ENCODE assay signal across 4 fruit fly cellular contexts in genomic region chr3R:26042131-26042885, dm6.
A peak's percentile ranks its signal among the peaks of the same experiment; 100 is the strongest.
TF ChIP-seq lines count a peak whose summit lies in the region.

No protein-coding gene starts in this region.

TF ChIP-seq in whole organism, adult, 20 proteins besides CTCF, POLR2A, EP300 and RAD21 (continued from another document):
- TF ChIP-seq toe (GFP tag; optimal IDR thresholded peaks at IDR 0.05; lab: Kevin White, UChicago), result peak; percentile 96
- TF ChIP-seq Crg-1 (GFP tag; optimal IDR thresholded peaks at IDR 0.05; lab: Kevin White, UChicago), result peak; percentile 92
- peak; percentile 92 for TF ChIP-seq CG7101 (tag; optimal IDR thresholded peaks at IDR 0.05; lab: Kevin White, UChicago)

TF ChIP-seq in whole organism, embryonic, 481 proteins besides CTCF, POLR2A, EP300 and RAD21 (continued from another document and continues in another):
- TF ChIP-seq pb (GFP tag; optimal IDR thresholded peaks at IDR 0.05; lab: Kevin White, UChicago), result peak; percentile 96
- peak in 1 of 2 experiments; percentile 76 for TF ChIP-seq Trl (optimal IDR thresholded peaks at IDR 0.05; lab: Kevin White, UChicago)
- peak; percentile 98 for TF ChIP-seq Trl (GFP tag; optimal IDR thresholded peaks at IDR 0.05; lab: Kevin White, UChicago)
- TF ChIP-seq CG8765 (GFP tag; IDR thresholded peaks at IDR 0.05; lab: Robert Waterston, UW), result peak; percentile 94
- peak; percentile 97 for TF ChIP-seq dm (GFP tag; optimal IDR thresholded peaks at IDR 0.05; lab: Kevin White, UChicago)
- peak; percentile 92 for TF ChIP-seq zen (tag; optimal IDR thresholded peaks at IDR 0.05; lab: Kevin White, UChicago)
- peak; percentile 96 for TF ChIP-seq sens-2 (GFP tag; IDR thresholded peaks at IDR 0.05; lab: Robert Waterston, UW)
- TF ChIP-seq CG7786 (GFP tag; optimal IDR thresholded peaks at IDR 0.05; lab: Kevin White, UChicago), result peak; percentile 97
- TF ChIP-seq H15 (GFP tag; IDR thresholded peaks at IDR 0.05; lab: Robert Waterston, UW), result peak; percentile 97
- peak; percentile 91 for TF ChIP-seq Taf1 (GFP tag; IDR thresholded peaks at IDR 0.05; lab: Robert Waterston, UW)
- peak; percentile 96 for TF ChIP-seq CG3847 (GFP tag; IDR thresholded peaks at IDR 0.05; lab: Robert Waterston, UW)
- peak; percentile 95 for TF ChIP-seq CG18619 (GFP tag; optimal IDR thresholded peaks at IDR 0.05; lab: Kevin White, UChicago)
- peak; percentile 33 for TF ChIP-seq pzg (GFP tag; optimal IDR thresholded peaks at IDR 0.05; lab: Kevin White, UChicago)
- TF ChIP-seq gce (GFP tag; IDR thresholded peaks at IDR 0.05; lab: Robert Waterston, UW), result peak; percentile 96
- TF ChIP-seq CG17829 (tag; optimal IDR thresholded peaks at IDR 0.05; lab: Kevin White, UChicago), result peak; percentile 93
- TF ChIP-seq Nf-YB (GFP tag; optimal IDR thresholded peaks at IDR 0.05; lab: Kevin White, UChicago), result peak; percentile 81
- peak; percentile 90 for TF ChIP-seq CG18011 (GFP tag; optimal IDR thresholded peaks at IDR 0.05; lab: Kevin White, UChicago)
- peak; percentile 85 for TF ChIP-seq tap (tag; optimal IDR thresholded peaks at IDR 0.05; lab: Kevin White, UChicago)
- peak; percentile 96 for TF ChIP-seq HmgZ (tag; optimal IDR thresholded peaks at IDR 0.05; lab: Kevin White, UChicago)
- peak; percentile 94 for TF ChIP-seq al (GFP tag; IDR thresholded peaks at IDR 0.05; lab: Robert Waterston, UW)
- TF ChIP-seq chn (GFP tag; optimal IDR thresholded peaks at IDR 0.05; lab: Kevin White, UChicago), result peak; percentile 98
- TF ChIP-seq jing (GFP tag; optimal IDR thresholded peaks at IDR 0.05; lab: Kevin White, UChicago), result peak; percentile 96
- peak; percentile 77 for TF ChIP-seq Elba2 (GFP tag; optimal IDR thresholded peaks at IDR 0.05; lab: Kevin White, UChicago)
- peak; percentile 95 for TF ChIP-seq CG7556 (GFP tag; optimal IDR thresholded peaks at IDR 0.05; lab: Kevin White, UChicago)
- peak; percentile 96 for TF ChIP-seq ems (GFP tag; optimal IDR thresholded peaks at IDR 0.05; lab: Kevin White, UChicago)
- no peak for TF ChIP-seq tna (GFP tag; IDR thresholded peaks at IDR 0.05; lab: Robert Waterston, UW; ENCODE audit: partially characterized antibody)
- TF ChIP-seq CG10209 (GFP tag; optimal IDR thresholded peaks at IDR 0.05; lab: Kevin White, UChicago), result peak; percentile 96
- TF ChIP-seq Sry-δ (GFP tag; optimal IDR thresholded peaks at IDR 0.05; lab: Kevin White, UChicago), result peak; percentile 66
- peak; percentile 92 for TF ChIP-seq luna (GFP tag; optimal IDR thresholded peaks at IDR 0.05; lab: Kevin White, UChicago)
- TF ChIP-seq CG14441 (GFP tag; IDR thresholded peaks at IDR 0.05; lab: Robert Waterston, UW), result peak; percentile 99
- TF ChIP-seq CG10321 (GFP tag; IDR thresholded peaks at IDR 0.05; lab: Robert Waterston, UW), result peak; percentile 82
- TF ChIP-seq dimm (GFP tag; IDR thresholded peaks at IDR 0.05; lab: Robert Waterston, UW), result peak; percentile 92
- peak; percentile 92 for TF ChIP-seq ERR (GFP tag; optimal IDR thresholded peaks at IDR 0.05; lab: Kevin White, UChicago)
- TF ChIP-seq danr (GFP tag; IDR thresholded peaks at IDR 0.05; lab: Robert Waterston, UW), result peak; percentile 91
- peak; percentile 94 for TF ChIP-seq Hr3 (GFP tag; optimal IDR thresholded peaks at IDR 0.05; lab: Kevin White, UChicago)
- TF ChIP-seq ken (GFP tag; IDR thresholded peaks at IDR 0.05; lab: Robert Waterston, UW), result peak; percentile 97
- peak; percentile 98 for TF ChIP-seq slbo (GFP tag; IDR thresholded peaks at IDR 0.05; lab: Robert Waterston, UW)
- TF ChIP-seq trh (GFP tag; optimal IDR thresholded peaks at IDR 0.05; lab: Kevin White, UChicago), result peak; percentile 91
- peak; percentile 98 for TF ChIP-seq ind (GFP tag; optimal IDR thresholded peaks at IDR 0.05; lab: Kevin White, UChicago)
- TF ChIP-seq pan (optimal IDR thresholded peaks at IDR 0.05; lab: Kevin White, UChicago), result no peak
- TF ChIP-seq pan (GFP tag; optimal IDR thresholded peaks at IDR 0.05 in 1 of 2, IDR thresholded peaks at IDR 0.05 in 1 of 2), result peak in 1 of 2 experiments; percentile 98
- TF ChIP-seq CG7357 (GFP tag; IDR thresholded peaks at IDR 0.05; lab: Robert Waterston, UW), result peak; percentile 91
- TF ChIP-seq Hr51 (GFP tag; optimal IDR thresholded peaks at IDR 0.05; lab: Kevin White, UChicago), result peak; percentile 94 to 95

TF ChIP-seq in whole organism, prepupa, 60 proteins besides CTCF, POLR2A, EP300 and RAD21 (continued from another document):
- TF ChIP-seq CG6808 (GFP tag; optimal IDR thresholded peaks at IDR 0.05; lab: Kevin White, UChicago) (peak; percentile 91), acj6 (GFP tag; optimal IDR thresholded peaks at IDR 0.05; lab: Kevin White, UChicago) (peak; percentile 98), CG8319 (GFP tag; optimal IDR thresholded peaks at IDR 0.05; lab: Kevin White, UChicago) (peak; percentile 98), CG32006 (GFP tag; optimal IDR thresholded peaks at IDR 0.05; lab: Kevin White, UChicago) (peak; percentile 98), spab (GFP tag; optimal IDR thresholded peaks at IDR 0.05; lab: Kevin White, UChicago) (peak; percentile 92), CG9139 (GFP tag; optimal IDR thresholded peaks at IDR 0.05; lab: Kevin White, UChicago) (peak; percentile 71), CG8632 (GFP tag; optimal IDR thresholded peaks at IDR 0.05; lab: Kevin White, UChicago) (peak; percentile 97), Met (GFP tag; optimal IDR thresholded peaks at IDR 0.05; lab: Kevin White, UChicago) (peak; percentile 98), Ets21C (GFP tag; optimal IDR thresholded peaks at IDR 0.05; lab: Kevin White, UChicago) (peak; percentile 96), Sox14 (GFP tag; optimal IDR thresholded peaks at IDR 0.05; lab: Kevin White, UChicago) (peak; percentile 98), Smox (GFP tag; optimal IDR thresholded peaks at IDR 0.05; lab: Kevin White, UChicago) (peak; percentile 97), CG15336 (GFP tag; IDR thresholded peaks at IDR 0.05; lab: Robert Waterston, UW) (peak; percentile 97), fd59A (GFP tag; optimal IDR thresholded peaks at IDR 0.05; lab: Kevin White, UChicago) (peak; percentile 93), CG3032 (tag; optimal IDR thresholded peaks at IDR 0.05; lab: Kevin White, UChicago) (peak; percentile 94), fd85E (GFP tag; optimal IDR thresholded peaks at IDR 0.05; lab: Kevin White, UChicago) (peak; percentile 93), Eip78C (GFP tag; lab: Kevin White, UChicago) (peak; percentile 99), CG6792 (GFP tag; optimal IDR thresholded peaks at IDR 0.05; lab: Kevin White, UChicago) (peak; percentile 96), svp (GFP tag; lab: Kevin White, UChicago) (peak; percentile 98), CG1621 (tag; optimal IDR thresholded peaks at IDR 0.05; lab: Kevin White, UChicago) (peak; percentile 96), eg (GFP tag; IDR thresholded peaks at IDR 0.05; lab: Robert Waterston, UW) (peak; percentile 99), Ets96B (tag; optimal IDR thresholded peaks at IDR 0.05; lab: Kevin White, UChicago) (peak; percentile 96), Eip75B (GFP tag; optimal IDR thresholded peaks at IDR 0.05; lab: Kevin White, UChicago) (peak; percentile 98), esn (GFP tag; optimal IDR thresholded peaks at IDR 0.05; lab: Kevin White, UChicago) (peak; percentile 98), CG6163 (GFP tag; IDR thresholded peaks at IDR 0.05; lab: Robert Waterston, UW) (peak; percentile 99), dsx (GFP tag; optimal IDR thresholded peaks at IDR 0.05; lab: Kevin White, UChicago; ENCODE audit: poor library complexity, severe bottlenecking) (peak; percentile 89), Sox102F (GFP tag; optimal IDR thresholded peaks at IDR 0.05; lab: Kevin White, UChicago) (peak; percentile 98), CG6276 (GFP tag; optimal IDR thresholded peaks at IDR 0.05; lab: Kevin White, UChicago) (peak; percentile 94), topi (GFP tag; optimal IDR thresholded peaks at IDR 0.05; lab: Kevin White, UChicago) (peak; percentile 97), CG8119 (GFP tag; IDR thresholded peaks at IDR 0.05; lab: Robert Waterston, UW) (peak; percentile 97), CG10669 (GFP tag; optimal IDR thresholded peaks at IDR 0.05; lab: Kevin White, UChicago) (peak; percentile 97), CG7368 (GFP tag; optimal IDR thresholded peaks at IDR 0.05; lab: Kevin White, UChicago) (peak; percentile 98), CG6854 (GFP tag; optimal IDR thresholded peaks at IDR 0.05; lab: Kevin White, UChicago) (peak; percentile 70), Lpt (GFP tag; optimal IDR thresholded peaks at IDR 0.05; lab: Kevin White, UChicago) (peak; percentile 96), CG31627 (GFP tag; optimal IDR thresholded peaks at IDR 0.05; lab: Kevin White, UChicago) (peak; percentile 99), vri (GFP tag; optimal IDR thresholded peaks at IDR 0.05; lab: Kevin White, UChicago) (peak; percentile 95), Gug (GFP tag; IDR thresholded peaks at IDR 0.05; lab: Robert Waterston, UW) (peak; percentile 98), ss (GFP tag; optimal IDR thresholded peaks at IDR 0.05; lab: Kevin White, UChicago) (peak; percentile 83 to 91), lz (GFP tag; optimal IDR thresholded peaks at IDR 0.05; lab: Kevin White, UChicago) (peak; percentile 98), CG11902 (GFP tag; optimal IDR thresholded peaks at IDR 0.05; lab: Kevin White, UChicago) (peak; percentile 95), CG10631 (GFP tag; optimal IDR thresholded peaks at IDR 0.05; lab: Kevin White, UChicago) (peak; percentile 98), Blimp-1 (GFP tag; optimal IDR thresholded peaks at IDR 0.05; lab: Kevin White, UChicago) (peak; percentile 80), CG16779 (tag; optimal IDR thresholded peaks at IDR 0.05; lab: Kevin White, UChicago) (peak; percentile 89)

TF ChIP-seq in whole organism, wandering third instar larva, 38 proteins besides CTCF, POLR2A, EP300 and RAD21 (continued from another document):
- peak; percentile 45 for TF ChIP-seq Abd-B (GFP tag; optimal IDR thresholded peaks at IDR 0.05; lab: Kevin White, UChicago)
- peak; percentile 98 for TF ChIP-seq ey (GFP tag; optimal IDR thresholded peaks at IDR 0.05; lab: Kevin White, UChicago)
- TF ChIP-seq brk (GFP tag; optimal IDR thresholded peaks at IDR 0.05; lab: Kevin White, UChicago), result no peak
- peak; percentile 90 for TF ChIP-seq Mio (GFP tag; optimal IDR thresholded peaks at IDR 0.05; lab: Kevin White, UChicago)
- TF ChIP-seq jim (GFP tag; optimal IDR thresholded peaks at IDR 0.05; lab: Kevin White, UChicago), result no peak
- TF ChIP-seq Rel (GFP tag; optimal IDR thresholded peaks at IDR 0.05; lab: Kevin White, UChicago), result peak; percentile 44
- TF ChIP-seq Rel (tag; optimal IDR thresholded peaks at IDR 0.05; lab: Kevin White, UChicago), result peak; percentile 62
- no peak for TF ChIP-seq usp (GFP tag; optimal IDR thresholded peaks at IDR 0.05; lab: Kevin White, UChicago)
- TF ChIP-seq Sp1 (GFP tag; optimal IDR thresholded peaks at IDR 0.05; lab: Kevin White, UChicago), result peak; percentile 93
- TF ChIP-seq br (GFP tag; optimal IDR thresholded peaks at IDR 0.05; lab: Kevin White, UChicago), result peak; percentile 96
- peak; percentile 97 for TF ChIP-seq fru (GFP tag; optimal IDR thresholded peaks at IDR 0.05; lab: Kevin White, UChicago)
- TF ChIP-seq HLH106 (tag; optimal IDR thresholded peaks at IDR 0.05; lab: Kevin White, UChicago), result peak; percentile 93
- TF ChIP-seq lola (GFP tag; optimal IDR thresholded peaks at IDR 0.05; lab: Kevin White, UChicago), result no peak
- peak; percentile 97 for TF ChIP-seq OdsH (GFP tag; optimal IDR thresholded peaks at IDR 0.05; lab: Kevin White, UChicago)
- peak; percentile 94 for TF ChIP-seq woc (GFP tag; optimal IDR thresholded peaks at IDR 0.05; lab: Kevin White, UChicago)
- TF ChIP-seq sv (GFP tag; optimal IDR thresholded peaks at IDR 0.05; lab: Kevin White, UChicago), result peak; percentile 94
- peak; percentile 3 for TF ChIP-seq Myc (optimal IDR thresholded peaks at IDR 0.05; lab: Kevin White, UChicago)
- TF ChIP-seq Hr78 (GFP tag; optimal IDR thresholded peaks at IDR 0.05; lab: Kevin White, UChicago), result peak; percentile 61
